Worm (Caenorhabditis elegans) whole organism, young adult: ENCODE measurements around the gene C33G3.5.

Experiments
- ama-1 ChIP-seq, 3 experiments: fragments of 150-350 bp in 1 of 3; sonication (generic microtip) in 2 of 3; optimal IDR thresholded peaks; 2 replicates each; lab custom pipeline; 2014 to 2018; ENCODE audit warnings: missing biosample characterization in 2 of 3, missing genetic modification characterization in 2 of 3, missing genetic modification reagents in 2 of 3
- aptf-2 ChIP-seq: fragments of 200-800 bp; sonication (Bioruptor generic); conservative IDR thresholded peaks from 2 replicates; pipeline ENCODE4 v1.3.6; 2022; ENCODE audit warnings: missing genetic modification reagents, missing genetic modification characterization, missing compliant biosample characterization
- mxl-1 ChIP-seq: sonication (generic microtip); optimal IDR thresholded peaks from 2 replicates; lab custom pipeline; 2016; ENCODE audit warnings: missing genetic modification characterization, missing compliant biosample characterization
- unc-130 ChIP-seq: sonication (generic microtip); optimal IDR thresholded peaks from 2 replicates; lab custom pipeline; 2016; ENCODE audit warnings: missing genetic modification reagents, missing genetic modification characterization, missing compliant biosample characterization
- unc-62 ChIP-seq: fragments of 150-350 bp; optimal IDR thresholded peaks from 2 replicates; lab custom pipeline; 2014; ENCODE audit warnings: missing biosample characterization, missing genetic modification reagents, missing genetic modification characterization
- ztf-22 ChIP-seq: fragments of 200-800 bp; sonication (Bioruptor generic); optimal IDR thresholded peaks from 2 replicates; lab custom pipeline; 2018; ENCODE audit warnings: mild to moderate bottlenecking, missing genetic modification characterization, moderate library complexity, missing compliant biosample characterization

- TF ChIP-seq ama-1 (optimal IDR thresholded peaks at IDR 0.05; lab: Kevin White, UChicago) (no peak), ama-1 (GFP tag; optimal IDR thresholded peaks at IDR 0.05; lab: Kevin White, UChicago) (no peak), aptf-2 (GFP tag; lab: Robert Waterston, UW) (no peak), mxl-1 (tag; lab: Kevin White, UChicago) (no peak), ztf-22 (GFP tag; lab: Kevin White, UChicago) (no peak), unc-62 (GFP tag; lab: Kevin White, UChicago) (no peak), unc-130 (GFP tag; lab: Kevin White, UChicago) (no peak)
These were observed 34.1 kb downstream of the C33G3.5 start for ce11 chrX:14044362-14044761.
